Fruit fly (Drosophila melanogaster) whole organism, wandering third instar larva: ENCODE measurements around the gene CG31817.
A peak's percentile ranks its signal among the peaks of the same experiment; 100 is the strongest.

Experiments used
- Abd-B ChIP-seq: fragments of >200 bp; optimal IDR thresholded peaks from 2 replicates; lab custom pipeline; 2017; ENCODE audit warnings: missing biosample characterization, missing genetic modification characterization
- CG9705 ChIP-seq: fragments of 200-800 bp; sonication (Bioruptor generic); optimal IDR thresholded peaks from 2 replicates; lab custom pipeline; 2018; ENCODE audit warnings: missing biosample characterization, mild to moderate bottlenecking, missing genetic modification characterization
- Dfd ChIP-seq: fragments of >200 bp; optimal IDR thresholded peaks from 2 replicates; lab custom pipeline; 2017; ENCODE audit warnings: missing biosample characterization, missing genetic modification characterization
- Hr78 ChIP-seq: fragments of >200 bp; optimal IDR thresholded peaks from 2 replicates; lab custom pipeline; 2017; ENCODE audit warnings: missing biosample characterization, missing genetic modification characterization
- Mio ChIP-seq: sonication (Bioruptor generic); optimal IDR thresholded peaks from 2 replicates; lab custom pipeline; 2016; ENCODE audit warnings: missing biosample characterization, missing genetic modification characterization
- Myc ChIP-seq: fragments of >200 bp; optimal IDR thresholded peaks from 2 replicates; lab custom pipeline; 2017
- N ChIP-seq: fragments of >200 bp; optimal IDR thresholded peaks from 2 replicates; lab custom pipeline; 2018; ENCODE audit warnings: missing biosample characterization, missing external identifiers, missing genetic modification characterization
- br ChIP-seq: fragments of 200-800 bp; sonication (Bioruptor generic); optimal IDR thresholded peaks from 2 replicates; lab custom pipeline; 2016; ENCODE audit warnings: missing biosample characterization, missing genetic modification characterization
- fru ChIP-seq: fragments of 200-800 bp; sonication (Bioruptor generic); optimal IDR thresholded peaks from 3 replicates; lab custom pipeline; 2016; ENCODE audit warnings: missing biosample characterization, mild to moderate bottlenecking, missing genetic modification characterization
- h ChIP-seq: fragments of 200-800 bp; sonication (Bioruptor generic); optimal IDR thresholded peaks from 3 replicates; lab custom pipeline; 2016; ENCODE audit warnings: missing biosample characterization, mild to moderate bottlenecking, missing genetic modification characterization
- lola ChIP-seq: fragments of >200 bp; optimal IDR thresholded peaks from 2 replicates; lab custom pipeline; 2017; ENCODE audit warnings: missing biosample characterization, missing genetic modification characterization
- sage ChIP-seq: fragments of 200-800 bp; sonication (Bioruptor generic); optimal IDR thresholded peaks from 2 replicates; lab custom pipeline; 2016; ENCODE audit warnings: missing biosample characterization, mild to moderate bottlenecking, missing genetic modification characterization

dm6 chr2L:16287602-16288392, 49.9 kb downstream of the CG31817 start, which contains the start of the genes crp and pkaap:
- TF ChIP-seq Mio (GFP tag; lab: Kevin White, UChicago) (peak; percentile 53), fru (GFP tag; lab: Kevin White, UChicago) (peak; percentile 73), CG9705 (GFP tag; lab: Kevin White, UChicago) (peak; percentile 58), Hr78 (GFP tag; lab: Kevin White, UChicago) (no peak), br (GFP tag; lab: Kevin White, UChicago) (peak; percentile 76), Abd-B (no peak), Myc (lab: Kevin White, UChicago) (peak; percentile 86), Dfd (GFP tag; lab: Kevin White, UChicago) (no peak), N (no peak), lola (GFP tag; lab: Kevin White, UChicago) (no peak), sage (GFP tag; lab: Kevin White, UChicago) (peak; percentile 63), h (peak; percentile 86)
